Worm (Caenorhabditis elegans) whole organism, young adult: ENCODE data around the gene R04B5.7.
"Not testable (repeated sequence)": the region's sequence is repeated elsewhere in the genome, so short reads cannot be mapped to it uniquely, and the experiment has no call there.

Experiments
- B0019.2 ChIP-seq: fragments of 200-800 bp; sonication (Bioruptor generic); conservative IDR thresholded peaks from 2 replicates; pipeline ENCODE4 v1.3.6; 2022; ENCODE audit warnings: missing genetic modification reagents, missing genetic modification characterization, missing compliant biosample characterization
- ZK185.1 ChIP-seq: sonication (generic microtip); optimal IDR thresholded peaks from 2 replicates; lab custom pipeline; 2016; ENCODE audit warnings: mild to moderate bottlenecking, missing genetic modification characterization, missing compliant biosample characterization; ENCODE audit not compliant: poor library complexity, severe bottlenecking
- ama-1 ChIP-seq, 3 experiments: fragments of 150-350 bp in 1 of 3; sonication (generic microtip) in 2 of 3; optimal IDR thresholded peaks; 2 replicates each; lab custom pipeline; 2014 to 2018; ENCODE audit warnings: missing biosample characterization in 2 of 3, missing genetic modification characterization in 2 of 3, missing genetic modification reagents in 2 of 3
- dpff-1 ChIP-seq: sonication (generic microtip); optimal IDR thresholded peaks from 2 replicates; lab custom pipeline; 2017; ENCODE audit warnings: mild to moderate bottlenecking, missing genetic modification characterization, missing compliant biosample characterization
- ets-4 ChIP-seq: fragments of 200-800 bp; sonication (Bioruptor generic); optimal IDR thresholded peaks from 2 replicates; lab custom pipeline; 2018; ENCODE audit warnings: mild to moderate bottlenecking, missing genetic modification characterization, missing compliant biosample characterization
- nhr-27 ChIP-seq: fragments of 200-800 bp; sonication (Bioruptor generic); optimal IDR thresholded peaks from 2 replicates; lab custom pipeline; 2018; ENCODE audit warnings: mild to moderate bottlenecking, missing genetic modification characterization, moderate library complexity, missing compliant biosample characterization
- nhr-80 ChIP-seq: sonication (generic microtip); optimal IDR thresholded peaks from 2 replicates; lab custom pipeline; 2016; ENCODE audit warnings: missing genetic modification characterization, missing compliant biosample characterization
- nhr-90 ChIP-seq: sonication (generic microtip); optimal IDR thresholded peaks from 2 replicates; lab custom pipeline; 2016; ENCODE audit warnings: missing genotype, mild to moderate bottlenecking, missing genetic modification characterization, missing compliant biosample characterization
- repo-1 ChIP-seq: sonication (generic microtip); optimal IDR thresholded peaks from 2 replicates; lab custom pipeline; 2017; ENCODE audit warnings: mild to moderate bottlenecking, missing genetic modification characterization, missing compliant biosample characterization
- snpc-4 ChIP-seq, 5 experiments: fragments of 150-350 bp in 1 of 5; sonication (generic microtip) in 4 of 5; optimal IDR thresholded peaks; 2 replicates each; lab custom pipeline; 2014 to 2018; ENCODE audit warnings: missing genetic modification characterization in 5 of 5, missing biosample characterization in 3 of 5, antibody characterized with exemption in 2 of 5, mild to moderate bottlenecking in 2 of 5, missing compliant biosample characterization in 2 of 5, missing genotype in 2 of 5, moderate library complexity in 2 of 5, missing genetic modification reagents in 1 of 5
- ztf-25 ChIP-seq: fragments of 200-800 bp; sonication (Bioruptor generic); IDR thresholded peaks from 2 replicates; pipeline ENCODE4 v1.3.6; 2022; ENCODE audit warnings: missing genetic modification reagents, missing genetic modification characterization, missing compliant biosample characterization

- not testable (repeated sequence) for TF ChIP-seq nhr-80 (tag; lab: Kevin White, UChicago); nhr-90 (tag; lab: Kevin White, UChicago); ets-4 (GFP tag; lab: Kevin White, UChicago); snpc-4 (GFP tag; optimal IDR thresholded peaks at IDR 0.05; lab: Kevin White, UChicago); snpc-4 (tag; optimal IDR thresholded peaks at IDR 0.05; lab: Kevin White, UChicago); B0019.2; ZK185.1 (tag; lab: Kevin White, UChicago); ama-1 (optimal IDR thresholded peaks at IDR 0.05; lab: Kevin White, UChicago); ama-1 (GFP tag; optimal IDR thresholded peaks at IDR 0.05; lab: Kevin White, UChicago); ztf-25 (GFP tag; lab: Robert Waterston, UW); repo-1 (tag; lab: Kevin White, UChicago); dpff-1 (tag; lab: Kevin White, UChicago); nhr-27 (tag; lab: Kevin White, UChicago)
Observed at ce11 chrV:10138582-10138981, 48.2 kb upstream of the R04B5.7 start.
